Fruit fly (Drosophila melanogaster): ENCODE data around the gene CG10853.

DNA sequence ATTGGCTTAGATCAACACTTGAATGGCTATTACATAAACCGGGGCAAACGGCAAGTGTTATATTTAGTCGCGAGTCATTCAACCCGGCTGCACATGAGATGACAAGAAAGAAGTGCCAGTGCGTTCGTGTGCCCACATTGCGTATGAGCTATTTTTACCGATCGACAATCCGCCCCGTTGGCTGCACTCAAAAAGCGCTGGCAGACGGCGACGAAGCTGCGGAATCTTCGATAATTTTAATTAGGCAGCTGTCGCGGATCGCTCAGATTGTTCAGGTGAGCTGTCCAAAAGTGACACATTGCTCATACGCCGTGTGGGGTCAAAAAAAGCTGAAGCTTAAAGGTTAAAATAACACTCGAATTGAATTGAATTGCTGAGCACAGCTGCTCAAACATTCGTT, 13.6 kb upstream of the CG10853 start:
- TF ChIP-seq pan (optimal IDR thresholded peaks at IDR 0.05): no peak
- no peak for TF ChIP-seq Dll (optimal IDR thresholded peaks at IDR 0.05)

All from whole organism.